Fruit fly (Drosophila melanogaster) whole organism, prepupa: ENCODE data around the gene CG5274.

Experiments
- CG10631 ChIP-seq: fragments of 200-800 bp; sonication (Bioruptor generic); optimal IDR thresholded peaks from 2 replicates; lab custom pipeline; 2016; ENCODE audit warnings: missing biosample characterization, missing genetic modification characterization
- CG11762 ChIP-seq: fragments of 200-800 bp; sonication (Bioruptor generic); optimal IDR thresholded peaks from 3 replicates; lab custom pipeline; 2016; ENCODE audit warnings: missing biosample characterization, missing genetic modification characterization; ENCODE audit not compliant: insufficient read depth
- CG15336 ChIP-seq: fragments of 200-800 bp; sonication (Bioruptor generic); IDR thresholded peaks from 2 replicates; pipeline ENCODE4 v1.3.6; 2022; ENCODE audit warnings: missing biosample characterization, missing genetic modification characterization
- CG1621 ChIP-seq: fragments of 200-800 bp; sonication (Bioruptor generic); optimal IDR thresholded peaks from 3 replicates; lab custom pipeline; 2018; ENCODE audit warnings: missing biosample characterization, mild to moderate bottlenecking, missing genetic modification characterization
- CG3032 ChIP-seq: fragments of 200-800 bp; optimal IDR thresholded peaks from 2 replicates; lab custom pipeline; 2019; ENCODE audit warnings: missing biosample characterization, mild to moderate bottlenecking, missing genetic modification characterization, moderate library complexity
- CG31627 ChIP-seq: fragments of 200-800 bp; sonication (Bioruptor generic); optimal IDR thresholded peaks from 3 replicates; lab custom pipeline; 2016; ENCODE audit warnings: missing biosample characterization, missing genetic modification characterization
- CG34406 ChIP-seq: fragments of 200-800 bp; sonication (Bioruptor generic); optimal IDR thresholded peaks from 3 replicates; lab custom pipeline; 2016; ENCODE audit warnings: missing biosample characterization, missing genetic modification characterization
- CG6163 ChIP-seq: fragments of 200-800 bp; sonication (Bioruptor generic); IDR thresholded peaks from 3 replicates; pipeline ENCODE4 v1.3.6; 2022; ENCODE audit warnings: missing biosample characterization, missing genetic modification characterization
- CG6276 ChIP-seq: fragments of 200-800 bp; sonication (Bioruptor generic); optimal IDR thresholded peaks from 2 replicates; lab custom pipeline; 2017; ENCODE audit warnings: missing biosample characterization, mild to moderate bottlenecking, missing genetic modification characterization
- CG6792 ChIP-seq: fragments of 200-800 bp; sonication (Bioruptor generic); optimal IDR thresholded peaks from 3 replicates; lab custom pipeline; 2016; ENCODE audit warnings: missing biosample characterization, missing genetic modification characterization
- CG6808 ChIP-seq: fragments of 200-800 bp; sonication (Bioruptor generic); optimal IDR thresholded peaks from 3 replicates; lab custom pipeline; 2017; ENCODE audit warnings: missing biosample characterization, missing genetic modification characterization, mild to moderate bottlenecking, moderate library complexity, missing genetic modification reagents
- CG6854 ChIP-seq: fragments of 200-800 bp; sonication (Bioruptor generic); optimal IDR thresholded peaks from 2 replicates; lab custom pipeline; 2017; ENCODE audit warnings: missing biosample characterization, mild to moderate bottlenecking, missing genetic modification characterization
- CG7368 ChIP-seq: fragments of 200-800 bp; sonication (Bioruptor generic); optimal IDR thresholded peaks from 3 replicates; lab custom pipeline; 2016; ENCODE audit warnings: missing biosample characterization, missing genetic modification characterization
- CG8119 ChIP-seq: fragments of 200-800 bp; sonication (Bioruptor generic); IDR thresholded peaks from 3 replicates; pipeline ENCODE4 v1.3.6; 2022; ENCODE audit warnings: missing biosample characterization, missing genetic modification characterization
- CG8319 ChIP-seq: fragments of 200-800 bp; sonication (Bioruptor generic); optimal IDR thresholded peaks from 3 replicates; lab custom pipeline; 2016; ENCODE audit warnings: missing biosample characterization, missing genetic modification characterization
- CG8632 ChIP-seq: fragments of 200-800 bp; sonication (Bioruptor generic); optimal IDR thresholded peaks from 3 replicates; lab custom pipeline; 2016; ENCODE audit warnings: missing biosample characterization, missing genetic modification characterization
- CG9139 ChIP-seq: fragments of 200-800 bp; sonication (Bioruptor generic); optimal IDR thresholded peaks from 3 replicates; lab custom pipeline; 2017; ENCODE audit warnings: missing biosample characterization, mild to moderate bottlenecking, missing genetic modification characterization
- Eip78C ChIP-seq: fragments of 200-800 bp; sonication (Bioruptor generic); peaks from one replicate; lab custom pipeline; 2016; ENCODE audit warnings: missing biosample characterization, missing genetic modification characterization
- Hr39 ChIP-seq: fragments of 200-800 bp; sonication (Bioruptor generic); optimal IDR thresholded peaks from 2 replicates; lab custom pipeline; 2016; ENCODE audit warnings: missing biosample characterization, missing genetic modification characterization
- Lpt ChIP-seq: fragments of 200-800 bp; sonication (Bioruptor generic); optimal IDR thresholded peaks from 3 replicates; lab custom pipeline; 2016; ENCODE audit warnings: missing biosample characterization, missing genetic modification characterization
- Met ChIP-seq: fragments of 200-800 bp; sonication (Bioruptor generic); optimal IDR thresholded peaks from 3 replicates; lab custom pipeline; 2016; ENCODE audit warnings: missing biosample characterization, missing genetic modification characterization
- OdsH ChIP-seq: fragments of 200-800 bp; sonication (Bioruptor generic); optimal IDR thresholded peaks from 3 replicates; lab custom pipeline; 2016; ENCODE audit warnings: missing biosample characterization, missing genetic modification characterization
- Sox14 ChIP-seq: fragments of 200-800 bp; sonication (Bioruptor generic); optimal IDR thresholded peaks from 3 replicates; lab custom pipeline; 2016; ENCODE audit warnings: missing biosample characterization, missing genetic modification characterization
- achi ChIP-seq: fragments of 200-800 bp; sonication (Bioruptor generic); optimal IDR thresholded peaks from 3 replicates; lab custom pipeline; 2016; ENCODE audit warnings: missing biosample characterization, missing genetic modification characterization
- dac ChIP-seq: fragments of 200-800 bp; sonication (Bioruptor generic); optimal IDR thresholded peaks from 2 replicates; lab custom pipeline; 2017; ENCODE audit warnings: missing biosample characterization, mild to moderate bottlenecking, missing genetic modification characterization
- dsx ChIP-seq: fragments of 200-800 bp; optimal IDR thresholded peaks from 3 replicates; lab custom pipeline; 2019; ENCODE audit warnings: missing biosample characterization, mild to moderate bottlenecking, missing genetic modification characterization, moderate library complexity; ENCODE audit not compliant: poor library complexity, severe bottlenecking
- esn ChIP-seq: fragments of 200-800 bp; sonication (Bioruptor generic); optimal IDR thresholded peaks from 2 replicates; lab custom pipeline; 2016; ENCODE audit warnings: missing biosample characterization, mild to moderate bottlenecking, missing genetic modification characterization, moderate library complexity
- fkh ChIP-seq: fragments of 200-800 bp; sonication (Bioruptor generic); optimal IDR thresholded peaks from 3 replicates; lab custom pipeline; 2017; ENCODE audit warnings: missing biosample characterization, mild to moderate bottlenecking, missing genetic modification characterization, moderate library complexity
- lz ChIP-seq: fragments of 200-800 bp; sonication (Bioruptor generic); optimal IDR thresholded peaks from 3 replicates; lab custom pipeline; 2016; ENCODE audit warnings: missing biosample characterization, missing genetic modification characterization
- net ChIP-seq: fragments of 200-800 bp; sonication (Bioruptor generic); optimal IDR thresholded peaks from 3 replicates; lab custom pipeline; 2016; ENCODE audit warnings: missing biosample characterization, missing genetic modification characterization
- pdm3 ChIP-seq: fragments of 200-800 bp; sonication (Bioruptor generic); optimal IDR thresholded peaks from 3 replicates; lab custom pipeline; 2016; ENCODE audit warnings: missing biosample characterization, missing genetic modification characterization
- spab ChIP-seq: fragments of 200-800 bp; sonication (Bioruptor generic); optimal IDR thresholded peaks from 2 replicates; lab custom pipeline; 2017; ENCODE audit warnings: missing biosample characterization, mild to moderate bottlenecking, missing genetic modification characterization, missing genetic modification reagents
- ss ChIP-seq, 2 experiments: fragments of 200-800 bp; sonication (Bioruptor generic); optimal IDR thresholded peaks; 2 replicates in 1 of 2; 3 replicates in 1 of 2; lab custom pipeline; 2017 to 2018; ENCODE audit warnings: mild to moderate bottlenecking in 2 of 2, missing biosample characterization in 2 of 2, missing genetic modification characterization in 2 of 2, moderate library complexity in 1 of 2
- svp ChIP-seq: fragments of 200-800 bp; sonication (Bioruptor generic); peaks from one replicate; lab custom pipeline; 2016; ENCODE audit warnings: missing biosample characterization, missing genetic modification characterization
- topi ChIP-seq: fragments of 200-800 bp; sonication (Bioruptor generic); optimal IDR thresholded peaks from 3 replicates; lab custom pipeline; 2016; ENCODE audit warnings: missing biosample characterization, missing genetic modification characterization
- vri ChIP-seq: fragments of 200-800 bp; sonication (Bioruptor generic); optimal IDR thresholded peaks from 3 replicates; lab custom pipeline; 2016; ENCODE audit warnings: missing biosample characterization, mild to moderate bottlenecking, missing genetic modification characterization

Gene CG5274

dm6 chr3L:20393357-20393756, 34.1 kb downstream of the CG5274 start, which contains the start of gene CG33969:
Gene CG33969, minus strand, starts transcription at chr3L:20393553.
- no peak for TF ChIP-seq CG8632
- peak; percentile 73 for TF ChIP-seq vri (GFP tag; lab: Kevin White, UChicago)
- peak; percentile 77 for TF ChIP-seq Eip78C (GFP tag; lab: Kevin White, UChicago)
- peak; percentile 73 for TF ChIP-seq fkh
- peak; percentile 32 for TF ChIP-seq Sox14 (GFP tag; lab: Kevin White, UChicago)
- TF ChIP-seq esn (GFP tag; lab: Kevin White, UChicago) = peak; percentile 24
- peak; percentile 1 for TF ChIP-seq topi (GFP tag; lab: Kevin White, UChicago)
- TF ChIP-seq ss (GFP tag; optimal IDR thresholded peaks at IDR 0.05; lab: Kevin White, UChicago) = no peak
- TF ChIP-seq, all 60 proteins: peak for 6

- no peak for TF ChIP-seq ss (GFP tag; optimal IDR thresholded peaks at IDR 0.05; lab: Kevin White, UChicago)
- TF ChIP-seq lz (GFP tag; lab: Kevin White, UChicago) = no peak
- TF ChIP-seq CG8319 (GFP tag; lab: Kevin White, UChicago) = peak; percentile 3
- TF ChIP-seq Hr39 (GFP tag; lab: Kevin White, UChicago) = peak; percentile 24
- peak; percentile 16 for TF ChIP-seq Sox14 (GFP tag; lab: Kevin White, UChicago)
- no peak for TF ChIP-seq CG7368 (GFP tag; lab: Kevin White, UChicago)
- TF ChIP-seq achi (GFP tag; lab: Kevin White, UChicago) = no peak
- TF ChIP-seq svp (GFP tag; lab: Kevin White, UChicago) = peak; percentile 91
- TF ChIP-seq Lpt (GFP tag; lab: Kevin White, UChicago) = no peak
- peak; percentile 25 for TF ChIP-seq CG31627 (GFP tag; lab: Kevin White, UChicago)
- TF ChIP-seq CG15336 (GFP tag; lab: Robert Waterston, UW) = no peak
- peak; percentile 63 for TF ChIP-seq vri (GFP tag; lab: Kevin White, UChicago)
- no peak for TF ChIP-seq CG34406 (GFP tag; lab: Kevin White, UChicago)
- TF ChIP-seq esn (GFP tag; lab: Kevin White, UChicago) = peak; percentile 26
- TF ChIP-seq Eip78C (GFP tag; lab: Kevin White, UChicago) = peak; percentile 41
- TF ChIP-seq fkh = peak; percentile 51
These were observed 38.5 kb downstream of the CG5274 start for dm6 chr3L:20388983-20389382.

- peak; percentile 18 for TF ChIP-seq spab (GFP tag; lab: Kevin White, UChicago)
- 0 out of 3 replicates have a peak, but pooled peaks have one; percentile 16 for TF ChIP-seq CG8119 (GFP tag; lab: Robert Waterston, UW)
- TF ChIP-seq Sox14 (GFP tag; lab: Kevin White, UChicago) = no peak
- TF ChIP-seq CG9139 (GFP tag; lab: Kevin White, UChicago) = peak; percentile 49
- TF ChIP-seq CG1621 (tag; lab: Kevin White, UChicago) = peak; percentile 3
- TF ChIP-seq CG6276 = peak; percentile 43
- TF ChIP-seq dac (GFP tag; lab: Kevin White, UChicago) = no peak
- no peak for TF ChIP-seq esn (GFP tag; lab: Kevin White, UChicago)
- TF ChIP-seq CG3032 (tag; lab: Kevin White, UChicago) = no peak
- TF ChIP-seq CG6808 (GFP tag; lab: Kevin White, UChicago) = peak; percentile 62
- TF ChIP-seq dsx (GFP tag; lab: Kevin White, UChicago) = no peak
- TF ChIP-seq CG8319 (GFP tag; lab: Kevin White, UChicago) = no peak
- peak; percentile 27 for TF ChIP-seq Eip78C (GFP tag; lab: Kevin White, UChicago)
- peak in 1 of 2 experiments; percentile 68 for TF ChIP-seq ss (GFP tag; optimal IDR thresholded peaks at IDR 0.05; lab: Kevin White, UChicago)
- no peak for TF ChIP-seq OdsH
- no peak for TF ChIP-seq CG10631
- no peak for TF ChIP-seq pdm3
These were observed 39.7 kb downstream of the CG5274 start for dm6 chr3L:20387843-20388163.

- no peak for TF ChIP-seq CG6854 (GFP tag; lab: Kevin White, UChicago)
- TF ChIP-seq fkh = peak; percentile 26
- no peak for TF ChIP-seq CG8319 (GFP tag; lab: Kevin White, UChicago)
- TF ChIP-seq CG8632 = no peak
- TF ChIP-seq CG11762 (GFP tag; lab: Kevin White, UChicago) = no peak
- peak; percentile 44 for TF ChIP-seq vri (GFP tag; lab: Kevin White, UChicago)
- no peak for TF ChIP-seq CG6276
- no peak for TF ChIP-seq CG6792 (GFP tag; lab: Kevin White, UChicago)
- no peak for TF ChIP-seq Met (GFP tag; lab: Kevin White, UChicago)
- no peak for TF ChIP-seq net (GFP tag; lab: Kevin White, UChicago)
- TF ChIP-seq CG3032 (tag; lab: Kevin White, UChicago) = no peak
- no peak for TF ChIP-seq ss (GFP tag; optimal IDR thresholded peaks at IDR 0.05; lab: Kevin White, UChicago)
- peak; percentile 23; the same call in 1 of the 3 replicates for TF ChIP-seq CG6163 (GFP tag; lab: Robert Waterston, UW)
- TF ChIP-seq pdm3 = no peak
- peak; percentile 88 for TF ChIP-seq svp (GFP tag; lab: Kevin White, UChicago)
- TF ChIP-seq CG31627 (GFP tag; lab: Kevin White, UChicago) = no peak
- peak; percentile 24 for TF ChIP-seq Eip78C (GFP tag; lab: Kevin White, UChicago)
These were observed 40.2 kb downstream of the CG5274 start for dm6 chr3L:20387038-20387842.
